Worm (Caenorhabditis elegans) whole organism, mixed stage, embryonic: Measurements from ENCODE around the gene srv-34.

Experiments used
- M03D4.4 ChIP-seq: sonication (generic microtip); optimal IDR thresholded peaks from 2 replicates; lab custom pipeline; 2017; ENCODE audit warnings: mild to moderate bottlenecking, missing genetic modification characterization, missing compliant biosample characterization
- bed-3 ChIP-seq: fragments of 200-800 bp; sonication (Bioruptor generic); optimal IDR thresholded peaks from 3 replicates; lab custom pipeline; 2018; ENCODE audit warnings: mild to moderate bottlenecking, missing genetic modification characterization, moderate library complexity, missing compliant biosample characterization
- blmp-1 ChIP-seq: fragments of 150-350 bp; optimal IDR thresholded peaks from 2 replicates; lab custom pipeline; 2014; ENCODE audit warnings: missing biosample characterization, missing genetic modification characterization
- ceh-39 ChIP-seq: fragments of 150-350 bp; optimal IDR thresholded peaks from 2 replicates; lab custom pipeline; 2014; ENCODE audit warnings: missing biosample characterization, missing genetic modification characterization
- ceh-43 ChIP-seq: fragments of 200-800 bp; sonication (Bioruptor generic); optimal IDR thresholded peaks from 2 replicates; lab custom pipeline; 2018; ENCODE audit warnings: mild to moderate bottlenecking, missing genetic modification characterization, moderate library complexity, missing compliant biosample characterization
- ceh-83 ChIP-seq: fragments of 200-800 bp; sonication (Bioruptor generic); optimal IDR thresholded peaks from 2 replicates; lab custom pipeline; 2018; ENCODE audit warnings: mild to moderate bottlenecking, missing genetic modification characterization, missing compliant biosample characterization
- ces-1 ChIP-seq: fragments of 150-350 bp; optimal IDR thresholded peaks from 2 replicates; lab custom pipeline; 2014; ENCODE audit warnings: missing biosample characterization, missing genetic modification reagents, missing genetic modification characterization
- cnd-1 ChIP-seq: fragments of 200-800 bp; sonication (Bioruptor generic); optimal IDR thresholded peaks from 2 replicates; lab custom pipeline; 2018; ENCODE audit warnings: mild to moderate bottlenecking, missing genetic modification characterization, missing compliant biosample characterization
- drap-1 ChIP-seq: fragments of 200-800 bp; sonication (Bioruptor generic); optimal IDR thresholded peaks from 3 replicates; lab custom pipeline; 2018; ENCODE audit warnings: mild to moderate bottlenecking, missing genetic modification characterization, missing compliant biosample characterization
- elt-1 ChIP-seq: sonication (generic microtip); optimal IDR thresholded peaks from 2 replicates; lab custom pipeline; 2017; ENCODE audit warnings: missing genetic modification characterization, mild to moderate bottlenecking, missing compliant biosample characterization, antibody characterized with exemption, moderate library complexity, borderline replicate concordance; ENCODE audit not compliant: insufficient read depth
- elt-3 ChIP-seq: fragments of 150-350 bp; optimal IDR thresholded peaks from 2 replicates; lab custom pipeline; 2014; ENCODE audit warnings: missing biosample characterization, missing genetic modification characterization
- flh-1 ChIP-seq: fragments of 200-800 bp; sonication (Bioruptor generic); optimal IDR thresholded peaks from 2 replicates; lab custom pipeline; 2018; ENCODE audit warnings: mild to moderate bottlenecking, missing genetic modification characterization, moderate library complexity, missing compliant biosample characterization
- ham-2 ChIP-seq: fragments of 200-800 bp; sonication (Bioruptor generic); optimal IDR thresholded peaks from 2 replicates; lab custom pipeline; 2018; ENCODE audit warnings: mild to moderate bottlenecking, missing genetic modification characterization, missing compliant biosample characterization
- hlh-1 ChIP-seq: fragments of 150-350 bp; optimal IDR thresholded peaks from 2 replicates; lab custom pipeline; 2014; ENCODE audit warnings: missing biosample characterization, missing genetic modification reagents, missing genetic modification characterization
- lin-13 ChIP-seq: fragments of 150-350 bp; optimal IDR thresholded peaks from 2 replicates; lab custom pipeline; 2014; ENCODE audit warnings: missing biosample characterization, missing genetic modification characterization
- lin-32 ChIP-seq: fragments of 200-800 bp; sonication (Bioruptor generic); optimal IDR thresholded peaks from 2 replicates; lab custom pipeline; 2018; ENCODE audit warnings: mild to moderate bottlenecking, missing genetic modification characterization, missing compliant biosample characterization
- lsy-2 ChIP-seq: fragments of 150-350 bp; optimal IDR thresholded peaks from 2 replicates; lab custom pipeline; 2014; ENCODE audit warnings: missing biosample characterization, missing genetic modification characterization
- mab-5 ChIP-seq: fragments of 150-350 bp; optimal IDR thresholded peaks from 2 replicates; lab custom pipeline; 2014; ENCODE audit warnings: missing biosample characterization, missing genetic modification characterization
- mep-1 ChIP-seq: fragments of 150-350 bp; optimal IDR thresholded peaks from 2 replicates; lab custom pipeline; 2017; ENCODE audit warnings: missing biosample characterization, missing genetic modification reagents, missing genetic modification characterization, inconsistent platforms
- mls-2 ChIP-seq: sonication (generic microtip); optimal IDR thresholded peaks from 2 replicates; lab custom pipeline; 2016; ENCODE audit warnings: mild to moderate bottlenecking, missing genetic modification characterization, moderate library complexity, missing compliant biosample characterization
- nhr-12 ChIP-seq: fragments of 150-350 bp; optimal IDR thresholded peaks from 2 replicates; lab custom pipeline; 2014; ENCODE audit warnings: missing biosample characterization, missing genetic modification characterization
- nhr-2 ChIP-seq: fragments of 150-350 bp; optimal IDR thresholded peaks from 2 replicates; lab custom pipeline; 2014; ENCODE audit warnings: missing biosample characterization, missing genetic modification characterization
- nhr-237 ChIP-seq: fragments of 150-350 bp; optimal IDR thresholded peaks from 2 replicates; lab custom pipeline; 2014; ENCODE audit warnings: missing biosample characterization, missing genetic modification characterization
- nhr-28 ChIP-seq: fragments of 150-350 bp; optimal IDR thresholded peaks from 2 replicates; lab custom pipeline; 2014; ENCODE audit warnings: missing biosample characterization, missing genetic modification characterization
- nhr-76 ChIP-seq: sonication (generic microtip); optimal IDR thresholded peaks from 2 replicates; lab custom pipeline; 2017; ENCODE audit warnings: missing biosample characterization, missing genetic modification characterization
- pha-4 ChIP-seq: fragments of 150-350 bp; optimal IDR thresholded peaks from 2 replicates; lab custom pipeline; 2018; ENCODE audit warnings: missing biosample characterization, missing genetic modification reagents, missing genetic modification characterization
- sem-2 ChIP-seq: fragments of 200-800 bp; sonication (Bioruptor generic); optimal IDR thresholded peaks from 2 replicates; lab custom pipeline; 2018; ENCODE audit warnings: mild to moderate bottlenecking, missing genetic modification characterization, missing compliant biosample characterization
- snpc-4 ChIP-seq: fragments of 150-350 bp; optimal IDR thresholded peaks from 2 replicates; lab custom pipeline; 2014; ENCODE audit warnings: missing biosample characterization, missing genetic modification characterization
- sptf-1 ChIP-seq: sonication (generic microtip); optimal IDR thresholded peaks from 2 replicates; lab custom pipeline; 2017; ENCODE audit warnings: mild to moderate bottlenecking, missing genetic modification characterization, moderate library complexity, missing compliant biosample characterization
- tbx-8 ChIP-seq: fragments of 200-800 bp; sonication (Bioruptor generic); optimal IDR thresholded peaks from 2 replicates; lab custom pipeline; 2018; ENCODE audit warnings: mild to moderate bottlenecking, missing genetic modification characterization, moderate library complexity, missing compliant biosample characterization
- unc-120 ChIP-seq: sonication (generic microtip); optimal IDR thresholded peaks from 2 replicates; lab custom pipeline; 2017; ENCODE audit warnings: missing genetic modification characterization, missing compliant biosample characterization; ENCODE audit not compliant: poor library complexity, severe bottlenecking
- unc-39 ChIP-seq: fragments of 150-350 bp; optimal IDR thresholded peaks from 2 replicates; lab custom pipeline; 2014; ENCODE audit warnings: missing biosample characterization, missing genetic modification characterization
- unc-62 ChIP-seq: fragments of 150-350 bp; optimal IDR thresholded peaks from 2 replicates; lab custom pipeline; 2014; ENCODE audit warnings: missing biosample characterization, missing genetic modification reagents, missing genetic modification characterization
- zip-8 ChIP-seq: fragments of 150-350 bp; optimal IDR thresholded peaks from 2 replicates; lab custom pipeline; 2014; ENCODE audit warnings: missing biosample characterization, missing genetic modification characterization
- ztf-11 ChIP-seq: fragments of 150-350 bp; optimal IDR thresholded peaks from 2 replicates; lab custom pipeline; 2014; ENCODE audit warnings: missing biosample characterization, missing genetic modification characterization

srv-34 gene

DNA sequence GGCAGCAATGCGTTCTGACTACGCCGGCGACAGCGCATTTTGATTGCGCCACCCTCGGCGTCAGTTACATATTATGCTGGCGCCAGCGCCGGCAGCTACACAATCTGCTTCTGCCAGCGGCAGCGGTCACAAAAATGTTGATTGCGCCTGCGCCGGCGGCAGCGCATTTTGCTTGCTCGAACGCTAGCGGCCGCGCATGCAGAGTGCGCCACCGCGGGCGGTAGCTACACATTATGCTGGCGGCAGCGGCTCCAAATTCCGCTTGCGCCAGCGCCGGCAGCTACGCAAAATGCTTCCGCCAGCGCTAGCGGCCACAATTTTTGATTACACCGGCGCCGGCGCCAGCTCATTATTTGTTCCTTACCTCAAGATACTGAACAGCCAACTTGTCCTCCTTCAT lies 2.6 kb upstream of the srv-34 start:
- TF ChIP-seq sptf-1 (tag; lab: Kevin White, UChicago), result no peak
- no peak for TF ChIP-seq ham-2 (GFP tag; lab: Kevin White, UChicago)
- TF ChIP-seq, all 35 proteins: peak for 0

DNA sequence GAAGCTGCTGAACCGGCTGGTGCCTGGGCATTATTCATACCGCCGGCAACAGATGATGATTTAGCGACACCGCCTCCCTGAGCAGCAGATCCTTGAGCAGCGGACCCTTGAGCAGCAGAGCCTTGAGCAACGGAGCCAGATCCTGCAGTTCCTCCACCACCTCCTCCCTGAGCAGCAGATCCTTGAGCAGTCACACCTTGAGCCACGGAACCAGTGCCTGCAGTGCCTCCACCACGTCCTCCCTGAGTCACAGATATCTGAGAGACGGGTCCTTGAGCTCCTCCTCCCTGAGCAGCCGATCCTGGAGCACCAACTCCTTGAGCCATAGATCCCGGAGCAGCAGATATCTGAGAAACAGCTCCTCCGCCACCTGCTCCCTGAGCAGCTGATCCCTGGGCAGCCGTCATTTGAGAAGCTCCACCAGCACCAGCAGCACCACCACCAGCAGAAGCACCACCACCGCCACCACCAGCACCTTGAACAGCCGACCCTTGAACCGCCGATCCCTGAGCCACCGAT lies 1.9 kb upstream of the srv-34 start:
- no peak for TF ChIP-seq hlh-1 (tag; lab: Kevin White, UChicago)
- TF ChIP-seq flh-1, result no peak
- no peak for TF ChIP-seq elt-3 (tag; lab: Kevin White, UChicago)
- no peak for TF ChIP-seq sptf-1 (tag; lab: Kevin White, UChicago)
- no peak for TF ChIP-seq unc-120
- no peak for TF ChIP-seq blmp-1 (tag; lab: Kevin White, UChicago)
- no peak for TF ChIP-seq ces-1 (GFP tag; lab: Kevin White, UChicago)
- no peak for TF ChIP-seq ceh-39 (tag; lab: Kevin White, UChicago)
- TF ChIP-seq mep-1, result no peak
- no peak for TF ChIP-seq ceh-43 (GFP tag; lab: Kevin White, UChicago)
- TF ChIP-seq lsy-2 (tag; lab: Kevin White, UChicago), result no peak
- no peak for TF ChIP-seq bed-3 (GFP tag; lab: Kevin White, UChicago)

DNA sequence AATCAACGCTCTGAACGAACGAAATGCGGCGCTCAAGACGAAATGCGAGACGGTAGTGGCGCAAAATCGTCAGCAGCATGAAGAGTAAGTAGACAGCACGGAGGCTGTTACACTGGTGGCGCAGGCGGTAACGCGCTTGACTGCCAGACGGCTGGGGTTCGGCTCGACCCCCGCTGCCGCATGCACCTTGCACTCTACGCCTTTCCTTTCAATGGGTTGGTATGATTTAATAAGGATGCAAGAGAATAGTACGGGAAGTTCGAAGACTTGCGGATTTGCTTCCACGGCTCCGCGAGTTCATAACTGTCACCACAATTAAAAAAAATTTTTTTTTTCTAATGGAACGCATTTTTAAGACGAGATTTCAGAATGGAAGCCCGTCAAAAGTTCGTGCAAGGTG lies 4.5 kb downstream of the srv-34 start:
- TF ChIP-seq lin-32 (peak; percentile 62), mls-2 (peak; percentile 82), elt-3 (tag; lab: Kevin White, UChicago) (no peak), cnd-1 (tag; lab: Kevin White, UChicago) (peak; percentile 84), mep-1 (no peak), pha-4 (tag; lab: Kevin White, UChicago) (peak; percentile 48), ham-2 (GFP tag; lab: Kevin White, UChicago) (peak; percentile 57), elt-1 (tag; lab: Kevin White, UChicago) (no peak), blmp-1 (tag; lab: Kevin White, UChicago) (no peak), lsy-2 (tag; lab: Kevin White, UChicago) (no peak), mab-5 (no peak), zip-8 (tag; lab: Kevin White, UChicago) (no peak), bed-3 (GFP tag; lab: Kevin White, UChicago) (peak; percentile 60), nhr-28 (tag; lab: Kevin White, UChicago) (no peak), ceh-83 (GFP tag; lab: Kevin White, UChicago) (peak; percentile 76), lin-13 (tag; lab: Kevin White, UChicago) (peak; percentile 25), ceh-39 (tag; lab: Kevin White, UChicago) (no peak), sem-2 (peak; percentile 73), nhr-237 (no peak), snpc-4 (tag; lab: Kevin White, UChicago) (no peak), drap-1 (GFP tag; lab: Kevin White, UChicago) (peak; percentile 78), unc-39 (tag; lab: Kevin White, UChicago) (no peak), nhr-76 (tag; lab: Kevin White, UChicago) (no peak), nhr-2 (tag; lab: Kevin White, UChicago) (no peak), flh-1 (peak; percentile 41), hlh-1 (tag; lab: Kevin White, UChicago) (peak; percentile 21), ces-1 (GFP tag; lab: Kevin White, UChicago) (no peak), tbx-8 (GFP tag; lab: Kevin White, UChicago) (peak; percentile 53), M03D4.4 (tag; lab: Kevin White, UChicago) (peak; percentile 76), unc-62 (no peak), sptf-1 (tag; lab: Kevin White, UChicago) (peak; percentile 85), nhr-12 (tag; lab: Kevin White, UChicago) (no peak), unc-120 (peak; percentile 54), ceh-43 (GFP tag; lab: Kevin White, UChicago) (peak; percentile 57), ztf-11 (no peak)

DNA sequence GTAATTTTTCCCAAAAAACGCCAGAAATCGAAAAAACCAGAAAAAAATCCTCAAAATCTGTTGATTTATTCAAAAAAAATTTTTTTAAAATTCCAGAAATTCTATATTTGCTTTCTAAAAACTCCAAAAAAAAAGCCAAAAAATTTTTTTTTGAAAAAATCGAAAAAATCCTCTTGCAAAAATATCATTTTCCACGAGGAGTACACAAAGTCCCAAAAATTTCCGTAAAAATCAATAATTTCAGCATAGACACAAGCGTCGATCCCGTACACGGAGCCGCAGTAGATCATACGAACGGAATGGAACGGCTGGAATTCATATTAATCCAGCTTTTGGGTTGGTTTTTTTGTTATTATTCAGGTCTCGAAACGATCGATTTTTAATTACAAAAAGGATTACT lies 6.4 kb downstream of the srv-34 start:
- no peak for TF ChIP-seq unc-62
